Worm (Caenorhabditis elegans): ENCODE results near the gene cwp-2.

DNA sequence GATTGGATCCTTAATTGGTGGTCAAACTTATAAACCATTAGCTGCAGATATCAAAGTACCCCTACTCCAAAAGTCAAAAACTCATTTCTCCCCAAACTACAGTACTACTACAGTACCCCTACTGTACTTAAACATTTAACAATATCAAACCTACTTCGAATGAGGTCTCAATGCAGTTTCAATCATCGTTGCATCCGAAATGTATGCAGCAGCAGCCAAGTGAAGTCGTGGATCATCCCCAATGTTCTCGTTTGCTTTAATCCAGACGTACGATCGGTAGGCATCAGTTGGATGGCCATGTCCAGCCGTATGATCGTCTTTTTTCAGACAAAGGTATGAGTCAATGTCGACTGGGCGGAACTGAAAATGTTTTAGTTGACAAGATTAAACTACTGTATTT is 15.1 kb upstream of the cwp-2 start:
- TF ChIP-seq tbx-37 (GFP tag; conservative IDR thresholded peaks at IDR 0.05) (no peak), ama-1 (optimal IDR thresholded peaks at IDR 0.05) (no peak), tra-4 (tag; optimal IDR thresholded peaks at IDR 0.05) (no peak), F13C5.2 (tag; optimal IDR thresholded peaks at IDR 0.05) (no peak), flt-1 (GFP tag; IDR thresholded peaks at IDR 0.05) (no peak), B0310.2 (tag; optimal IDR thresholded peaks at IDR 0.05) (no peak), hnd-1 (tag; optimal IDR thresholded peaks at IDR 0.05) (no peak), hmbx-1 (tag; optimal IDR thresholded peaks at IDR 0.05) (no peak), aly-1 (tag; optimal IDR thresholded peaks at IDR 0.05) (no peak), hmg-4 (GFP tag; optimal IDR thresholded peaks at IDR 0.05) (no peak)

Data from whole organism, early embryonic.